Worm (Caenorhabditis elegans): ENCODE results near the gene R07E4.5.

ce11 chrX:5976206-5976960 is 23.4 kb upstream of the R07E4.5 start:
- no peak for TF ChIP-seq rpc-1 (optimal IDR thresholded peaks at IDR 0.05)
- TF ChIP-seq rpc-1 (tag; optimal IDR thresholded peaks at IDR 0.05), result no peak
- TF ChIP-seq F49E8.2 (tag; optimal IDR thresholded peaks at IDR 0.05; ENCODE audit: insufficient read depth), result no peak
- no peak for TF ChIP-seq cebp-2 (GFP tag; IDR thresholded peaks at IDR 0.05)
- no peak for TF ChIP-seq ama-1 (optimal IDR thresholded peaks at IDR 0.05)
- no peak for TF ChIP-seq ama-1 (GFP tag; optimal IDR thresholded peaks at IDR 0.05)
- no peak for TF ChIP-seq hlh-12 (tag; optimal IDR thresholded peaks at IDR 0.05)
- no peak for TF ChIP-seq ztf-3 (GFP tag; optimal IDR thresholded peaks at IDR 0.05)
- no peak for TF ChIP-seq unc-62 (GFP tag; optimal IDR thresholded peaks at IDR 0.05)
- no peak for TF ChIP-seq F33H1.4 (GFP tag; IDR thresholded peaks at IDR 0.05)
- TF ChIP-seq let-607 (tag; optimal IDR thresholded peaks at IDR 0.05), result no peak
- TF ChIP-seq snpc-3.4 (tag; optimal IDR thresholded peaks at IDR 0.05), result no peak
- TF ChIP-seq snpc-1.3 (tag; optimal IDR thresholded peaks at IDR 0.05; ENCODE audit: insufficient read depth), result no peak
- no peak for TF ChIP-seq T07F8.4 (tag; optimal IDR thresholded peaks at IDR 0.05)
- TF ChIP-seq F22D6.2 (tag; optimal IDR thresholded peaks at IDR 0.05), result no peak
- no peak for TF ChIP-seq F37B4.10 (GFP tag; IDR thresholded peaks at IDR 0.05)
